Fruit fly (Drosophila melanogaster) whole organism, embryonic: ENCODE results near the gene CG31125.

ENCODE experiments used
- Blimp-1 ChIP-seq: fragments of 200-800 bp; sonication (Bioruptor generic); optimal IDR thresholded peaks from 3 replicates; lab custom pipeline; 2018; ENCODE audit warnings: missing biosample characterization, missing genetic modification characterization, mild to moderate bottlenecking, moderate library complexity, missing genetic modification reagents
- CG10366 ChIP-seq: fragments of 200-800 bp; sonication (Bioruptor generic); IDR thresholded peaks from 2 replicates; pipeline ENCODE4 v1.3.6; 2022; ENCODE audit warnings: missing biosample characterization, missing genetic modification characterization
- CG11398 ChIP-seq: fragments of 200-800 bp; sonication (Bioruptor generic); optimal IDR thresholded peaks from 2 replicates; lab custom pipeline; 2016; ENCODE audit warnings: missing biosample characterization, missing genetic modification characterization
- CG11723 ChIP-seq: fragments of 200-800 bp; sonication (Bioruptor generic); optimal IDR thresholded peaks from 2 replicates; lab custom pipeline; 2017; ENCODE audit warnings: missing biosample characterization, mild to moderate bottlenecking, missing genetic modification characterization
- CG12391 ChIP-seq: fragments of 200-800 bp; sonication (Bioruptor generic); optimal IDR thresholded peaks from 3 replicates; lab custom pipeline; 2018; ENCODE audit warnings: missing biosample characterization, mild to moderate bottlenecking, missing genetic modification characterization, moderate library complexity
- CG12744 ChIP-seq: fragments of 200-800 bp; sonication (Bioruptor generic); optimal IDR thresholded peaks from 2 replicates; lab custom pipeline; 2016; ENCODE audit warnings: missing biosample characterization, missing genetic modification characterization
- CG13296 ChIP-seq: fragments of 200-800 bp; sonication (Bioruptor generic); optimal IDR thresholded peaks from 3 replicates; lab custom pipeline; 2018; ENCODE audit warnings: missing biosample characterization, mild to moderate bottlenecking, missing genetic modification characterization
- CG13424 ChIP-seq: fragments of 200-800 bp; sonication (Bioruptor generic); optimal IDR thresholded peaks from 2 replicates; lab custom pipeline; 2019; ENCODE audit warnings: missing biosample characterization, mild to moderate bottlenecking, missing genetic modification characterization, moderate library complexity
- CG14050 ChIP-seq: fragments of 200-800 bp; sonication (Bioruptor generic); IDR thresholded peaks from 3 replicates; pipeline ENCODE4 v1.3.6; 2022; ENCODE audit warnings: missing biosample characterization, missing genetic modification characterization
- CG16815 ChIP-seq: fragments of 200-800 bp; sonication (Bioruptor generic); optimal IDR thresholded peaks from 3 replicates; lab custom pipeline; 2017; ENCODE audit warnings: missing biosample characterization, mild to moderate bottlenecking, missing genetic modification characterization
- CG16863 ChIP-seq: fragments of 200-800 bp; sonication (Bioruptor generic); optimal IDR thresholded peaks from 3 replicates; lab custom pipeline; 2016; ENCODE audit warnings: missing biosample characterization, missing genetic modification characterization
- CG17359 ChIP-seq: fragments of 200-800 bp; sonication (Bioruptor generic); optimal IDR thresholded peaks from 3 replicates; lab custom pipeline; 2018; ENCODE audit warnings: missing biosample characterization, mild to moderate bottlenecking, missing genetic modification characterization, moderate library complexity
- CG1792 ChIP-seq: fragments of 200-800 bp; sonication (Bioruptor generic); optimal IDR thresholded peaks from 2 replicates; lab custom pipeline; 2016; ENCODE audit warnings: missing biosample characterization, missing genetic modification characterization
- CG18476 ChIP-seq: fragments of 200-800 bp; sonication (Bioruptor generic); optimal IDR thresholded peaks from 2 replicates; lab custom pipeline; 2016; ENCODE audit warnings: missing biosample characterization, mild to moderate bottlenecking, missing genetic modification characterization
- CG30020 ChIP-seq: fragments of 200-800 bp; optimal IDR thresholded peaks from 2 replicates; lab custom pipeline; 2019; ENCODE audit warnings: missing biosample characterization, mild to moderate bottlenecking, missing genetic modification characterization, moderate library complexity
- CG3726 ChIP-seq: fragments of 200-800 bp; sonication (Bioruptor generic); IDR thresholded peaks from 3 replicates; pipeline ENCODE4, ENCODE4 v1.3.6; 2022; ENCODE audit warnings: missing biosample characterization, missing genetic modification characterization
- CG4404 ChIP-seq: fragments of 200-800 bp; sonication (Bioruptor generic); IDR thresholded peaks from 2 replicates; pipeline ENCODE4 v1.3.6; 2022; ENCODE audit warnings: missing biosample characterization, missing genetic modification characterization
- CG4707 ChIP-seq: fragments of 200-800 bp; sonication (Bioruptor generic); optimal IDR thresholded peaks from 2 replicates; lab custom pipeline; 2018; ENCODE audit warnings: missing biosample characterization, mild to moderate bottlenecking, missing genetic modification characterization, moderate library complexity
- CG8089 ChIP-seq: fragments of 200-800 bp; sonication (Bioruptor generic); optimal IDR thresholded peaks from 3 replicates; lab custom pipeline; 2016; ENCODE audit warnings: missing biosample characterization, missing genetic modification characterization
- CG8924 ChIP-seq: fragments of 200-800 bp; optimal IDR thresholded peaks from 3 replicates; lab custom pipeline; 2019; ENCODE audit warnings: missing biosample characterization, mild to moderate bottlenecking, missing genetic modification characterization, moderate library complexity
- CG9932 ChIP-seq: fragments of 200-800 bp; sonication (Bioruptor generic); IDR thresholded peaks from 2 replicates; pipeline ENCODE4 v1.3.6; 2022; ENCODE audit warnings: missing biosample characterization, missing genetic modification characterization
- CHES-1-like ChIP-seq: fragments of 200-800 bp; sonication (Bioruptor generic); optimal IDR thresholded peaks from 2 replicates; lab custom pipeline; 2016; ENCODE audit warnings: missing biosample characterization, missing genetic modification characterization
- CoRest ChIP-seq: fragments of 200-800 bp; sonication (Bioruptor generic); optimal IDR thresholded peaks from 3 replicates; lab custom pipeline; 2018; ENCODE audit warnings: missing biosample characterization, mild to moderate bottlenecking, missing genetic modification characterization, moderate library complexity
- Dfd ChIP-seq, 2 experiments: fragments of >200 bp; optimal IDR thresholded peaks; 2 replicates each; lab custom pipeline; 2017; ENCODE audit warnings: missing biosample characterization in 2 of 2, missing genetic modification characterization in 2 of 2
- Fer1 ChIP-seq: fragments of 200-800 bp; sonication (Bioruptor generic); optimal IDR thresholded peaks from 2 replicates; lab custom pipeline; 2017; ENCODE audit warnings: missing biosample characterization, mild to moderate bottlenecking, missing genetic modification characterization
- Gug ChIP-seq: fragments of 200-800 bp; sonication (Bioruptor generic); IDR thresholded peaks from 4 replicates; pipeline ENCODE4 v1.3.6; 2022; ENCODE audit warnings: missing biosample characterization, missing genetic modification characterization
- Hmr ChIP-seq: fragments of 200-800 bp; sonication (Bioruptor generic); optimal IDR thresholded peaks from 3 replicates; lab custom pipeline; 2017; ENCODE audit warnings: mild to moderate bottlenecking, missing biosample characterization, missing genetic modification reagents, missing genetic modification characterization
- MTF-1 ChIP-seq: fragments of 200-800 bp; sonication (Bioruptor generic); optimal IDR thresholded peaks from 2 replicates; lab custom pipeline; 2018; ENCODE audit warnings: missing biosample characterization, mild to moderate bottlenecking, missing genetic modification characterization, borderline replicate concordance
- NC2α ChIP-seq: fragments of 200-800 bp; sonication (Bioruptor generic); optimal IDR thresholded peaks from 2 replicates; lab custom pipeline; 2016; ENCODE audit warnings: missing biosample characterization, missing genetic modification characterization
- NFAT ChIP-seq: fragments of 200-800 bp; sonication (Bioruptor generic); IDR thresholded peaks from 2 replicates; pipeline ENCODE4 v1.3.6; 2022; ENCODE audit warnings: missing biosample characterization, missing genetic modification characterization
- Opbp ChIP-seq: fragments of 200-800 bp; sonication (Bioruptor generic); IDR thresholded peaks from 3 replicates; pipeline ENCODE4 v1.3.6; 2022; ENCODE audit warnings: missing biosample characterization, missing genetic modification characterization; ENCODE audit not compliant: partially characterized antibody
- Tbp ChIP-seq: fragments of >200 bp; optimal IDR thresholded peaks from 2 replicates; lab custom pipeline; 2018; ENCODE audit warnings: missing biosample characterization, missing genetic modification characterization
- Xrp1 ChIP-seq: fragments of 200-800 bp; sonication (Bioruptor generic); IDR thresholded peaks from 2 replicates; pipeline ENCODE4 v1.3.6; 2022; ENCODE audit warnings: missing biosample characterization, missing genetic modification characterization
- ac ChIP-seq: fragments of 200-800 bp; sonication (Bioruptor generic); optimal IDR thresholded peaks from 3 replicates; lab custom pipeline; 2017; ENCODE audit warnings: missing biosample characterization, mild to moderate bottlenecking, missing genetic modification characterization
- ap ChIP-seq: fragments of 200-800 bp; sonication (Bioruptor generic); IDR thresholded peaks from 2 replicates; pipeline ENCODE4 v1.3.6; 2022; ENCODE audit warnings: missing biosample characterization, missing genetic modification characterization
- ara ChIP-seq: fragments of 200-800 bp; sonication (Bioruptor generic); IDR thresholded peaks from 2 replicates; pipeline ENCODE4 v1.3.6; 2022; ENCODE audit warnings: missing biosample characterization, missing genetic modification characterization
- dmrt11E ChIP-seq: fragments of 200-800 bp; sonication (Bioruptor generic); optimal IDR thresholded peaks from 3 replicates; lab custom pipeline; 2018; ENCODE audit warnings: missing biosample characterization, mild to moderate bottlenecking, missing genetic modification characterization, moderate library complexity
- esg ChIP-seq: fragments of 200-800 bp; sonication (Bioruptor generic); conservative IDR thresholded peaks from 2 replicates; pipeline ENCODE4 v1.3.6; 2022; ENCODE audit warnings: missing biosample characterization, missing genetic modification characterization
- eve ChIP-seq, 2 experiments: fragments of >200 bp; optimal IDR thresholded peaks; 2 replicates each; lab custom pipeline; 2017; ENCODE audit warnings: missing biosample characterization in 2 of 2, missing genetic modification characterization in 2 of 2
- fd3F ChIP-seq: fragments of 200-800 bp; sonication (Bioruptor generic); optimal IDR thresholded peaks from 2 replicates; lab custom pipeline; 2018; ENCODE audit warnings: missing biosample characterization, mild to moderate bottlenecking, missing genetic modification characterization, moderate library complexity
- grn ChIP-seq: fragments of 200-800 bp; sonication (Bioruptor generic); optimal IDR thresholded peaks from 3 replicates; lab custom pipeline; 2017; ENCODE audit warnings: missing biosample characterization, missing genetic modification characterization
- hb ChIP-seq: fragments of 200-800 bp; sonication (Bioruptor generic); IDR thresholded peaks from 3 replicates; pipeline ENCODE4 v1.3.6; 2022; ENCODE audit warnings: missing biosample characterization, missing genetic modification characterization; ENCODE audit not compliant: partially characterized antibody
- peb ChIP-seq: fragments of 200-800 bp; sonication (Bioruptor generic); IDR thresholded peaks from 2 replicates; pipeline ENCODE4 v1.3.6; 2022; ENCODE audit warnings: missing biosample characterization, missing genetic modification characterization
- run ChIP-seq: fragments of 200-800 bp; sonication (Bioruptor generic); optimal IDR thresholded peaks from 3 replicates; lab custom pipeline; 2018; ENCODE audit warnings: missing biosample characterization, mild to moderate bottlenecking, missing genetic modification characterization
- tin ChIP-seq: fragments of 200-800 bp; sonication (Bioruptor generic); optimal IDR thresholded peaks from 3 replicates; lab custom pipeline; 2016; ENCODE audit warnings: missing biosample characterization, missing genetic modification characterization
- twi ChIP-seq: fragments of 200-800 bp; optimal IDR thresholded peaks from 2 replicates; lab custom pipeline; 2019; ENCODE audit warnings: missing biosample characterization, mild to moderate bottlenecking, missing genetic modification characterization, moderate library complexity
- vvl ChIP-seq: fragments of 200-800 bp; sonication (Bioruptor generic); IDR thresholded peaks from 2 replicates; pipeline ENCODE4 v1.3.6; 2022; ENCODE audit warnings: missing biosample characterization, missing genetic modification characterization
- wdn ChIP-seq: fragments of 200-800 bp; sonication (Bioruptor generic); IDR thresholded peaks from 2 replicates; pipeline ENCODE4 v1.3.6; 2022; ENCODE audit warnings: missing biosample characterization, missing genetic modification characterization
- wek ChIP-seq: fragments of 200-800 bp; sonication (Bioruptor generic); optimal IDR thresholded peaks from 3 replicates; lab custom pipeline; 2018; ENCODE audit warnings: missing biosample characterization, mild to moderate bottlenecking, missing genetic modification characterization, moderate library complexity
- zen ChIP-seq: fragments of 200-800 bp; sonication (Bioruptor generic); optimal IDR thresholded peaks from 3 replicates; lab custom pipeline; 2018; ENCODE audit warnings: missing biosample characterization, mild to moderate bottlenecking, missing genetic modification characterization, moderate library complexity

CG31125 gene

DNA sequence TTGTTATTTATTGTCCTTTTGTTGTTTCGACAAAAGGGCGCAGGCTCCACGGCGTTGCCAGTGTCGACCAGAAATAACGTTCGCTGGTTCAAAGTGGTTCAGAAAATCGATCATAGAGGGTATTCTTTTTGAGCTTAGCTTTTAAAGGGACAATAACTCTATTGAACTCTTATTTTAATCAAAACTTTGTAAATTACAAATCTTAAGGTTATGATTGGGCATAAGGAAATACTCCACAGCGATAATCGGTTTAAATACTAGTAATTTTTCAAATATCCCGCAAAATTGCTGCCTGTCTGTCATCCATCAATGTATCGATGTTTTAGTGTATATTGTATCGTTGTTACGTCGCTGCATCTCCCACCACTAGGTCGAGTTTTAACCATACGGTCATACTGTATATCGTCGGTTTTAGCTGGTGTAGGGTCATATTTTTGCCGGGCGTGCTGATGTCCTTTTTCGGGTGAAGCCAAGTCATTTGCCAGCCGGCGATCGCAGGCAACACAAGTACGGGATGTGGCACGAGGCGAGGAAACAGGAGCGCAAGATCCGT lies at the start of gene CG31125, which contains the start of gene CG6695:
Gene CG31125 (minus strand): TSS at position 51 of the 553 bp plus-strand sequence.
Gene CG6695 (plus strand): TSS at position 391 of the 553 bp plus-strand sequence.
- peak; percentile 77 for TF ChIP-seq CoRest (tag; lab: Kevin White, UChicago)
- TF ChIP-seq run (tag; lab: Kevin White, UChicago): no peak
- TF ChIP-seq CG14050 (GFP tag; lab: Robert Waterston, UW): no peak
- no peak for TF ChIP-seq CG13296 (GFP tag; lab: Kevin White, UChicago)
- TF ChIP-seq CG18476: no peak
- TF ChIP-seq ara: no peak
- peak; percentile 56 for TF ChIP-seq zen (tag; lab: Kevin White, UChicago)
- TF ChIP-seq MTF-1 (GFP tag; lab: Kevin White, UChicago): no peak
- no peak for TF ChIP-seq ac (GFP tag; lab: Kevin White, UChicago)
- TF ChIP-seq CG4404 (GFP tag; lab: Robert Waterston, UW): peak; percentile 34; the same call in 1 of the 2 replicates
- TF ChIP-seq Fer1: peak; percentile 45
- peak; percentile 56 for TF ChIP-seq dmrt11E (tag; lab: Kevin White, UChicago)
- TF ChIP-seq CG11723: no peak
- TF ChIP-seq Dfd (GFP tag; optimal IDR thresholded peaks at IDR 0.05; lab: Kevin White, UChicago): no peak
- peak; percentile 48 for TF ChIP-seq CG16863
- TF ChIP-seq wek: peak; percentile 97
- peak; percentile 85 for TF ChIP-seq Opbp (GFP tag; lab: Robert Waterston, UW)
- no peak for TF ChIP-seq peb (GFP tag; lab: Robert Waterston, UW)
- TF ChIP-seq Tbp (GFP tag; lab: Kevin White, UChicago): no peak
- no peak for TF ChIP-seq CG1792
- no peak for TF ChIP-seq CG3726 (GFP tag; lab: Robert Waterston, UW)
- TF ChIP-seq Hmr (GFP tag; lab: Kevin White, UChicago): no peak
- TF ChIP-seq fd3F: no peak
- TF ChIP-seq esg (GFP tag; lab: Robert Waterston, UW): peak; percentile 33; the same call in 1 of the 2 replicates
- TF ChIP-seq ap: no peak
- peak; percentile 78 for TF ChIP-seq hb (GFP tag; lab: Robert Waterston, UW)
- TF ChIP-seq NC2α (GFP tag; lab: Kevin White, UChicago): no peak
- TF ChIP-seq CG9932 (GFP tag; lab: Robert Waterston, UW): peak; percentile 73
- peak; percentile 81 for TF ChIP-seq CHES-1-like (GFP tag; lab: Kevin White, UChicago)
- TF ChIP-seq Xrp1 (GFP tag; lab: Robert Waterston, UW): peak; percentile 33; the same call in 1 of the 2 replicates
- TF ChIP-seq CG12744 (GFP tag; lab: Kevin White, UChicago): peak; percentile 51
- no peak for TF ChIP-seq Blimp-1
- TF ChIP-seq CG16815 (GFP tag; lab: Kevin White, UChicago): peak; percentile 8
- peak; percentile 47 for TF ChIP-seq twi (tag; lab: Kevin White, UChicago)
- TF ChIP-seq vvl (GFP tag; lab: Robert Waterston, UW): no peak; the same call in 1 of the 2 replicates
- TF ChIP-seq CG8089 (GFP tag; lab: Kevin White, UChicago): no peak
- peak; percentile 60; the same call in 2 of the 4 replicates for TF ChIP-seq Gug
- peak; percentile 58 for TF ChIP-seq tin (GFP tag; lab: Kevin White, UChicago)
- TF ChIP-seq wdn (GFP tag; lab: Robert Waterston, UW): no peak
- TF ChIP-seq CG17359 (tag; lab: Kevin White, UChicago): no peak
- TF ChIP-seq CG10366 (GFP tag; lab: Robert Waterston, UW): peak; percentile 28; the same call in 1 of the 2 replicates
- TF ChIP-seq grn (GFP tag; lab: Kevin White, UChicago): no peak
- TF ChIP-seq CG12391: peak; percentile 64
- TF ChIP-seq eve (GFP tag; optimal IDR thresholded peaks at IDR 0.05; lab: Kevin White, UChicago): no peak
- TF ChIP-seq CG4707 (GFP tag; lab: Kevin White, UChicago): no peak
- TF ChIP-seq CG30020 (tag; lab: Kevin White, UChicago): peak; percentile 54
- TF ChIP-seq CG8924: peak; percentile 30
- peak; percentile 63; the same call in 1 of the 2 replicates for TF ChIP-seq NFAT (GFP tag; lab: Robert Waterston, UW)
- no peak for TF ChIP-seq CG11398
- TF ChIP-seq CG13424 (tag; lab: Kevin White, UChicago): peak; percentile 52
